Fruit fly (Drosophila melanogaster) whole organism, larva: ENCODE measurements around the gene LysP.
"Not testable (repeated sequence)": the region's sequence is repeated elsewhere in the genome, so short reads cannot be mapped to it uniquely, and the experiment has no call there.

ENCODE experiments used
- noc ChIP-seq: fragments of 200-800 bp; sonication (Bioruptor generic); optimal IDR thresholded peaks from 3 replicates; lab custom pipeline; 2019; ENCODE audit warnings: missing biosample characterization, mild to moderate bottlenecking, missing genetic modification characterization, moderate library complexity

The LysP gene

dm6 chr3L:1218596-1218995 lies at the start of gene LysP:
Gene LysP, minus strand, starts transcription at chr3L:1218696.
- TF ChIP-seq noc (tag; lab: Kevin White, UChicago): no peak

- no peak for TF ChIP-seq noc (tag; lab: Kevin White, UChicago)
These were observed 47.0 kb upstream of the LysP start for dm6 chr3L:1265423-1266002.

dm6 chr3L:1264998-1265397 lies 46.5 kb upstream of the LysP start:
- no peak for TF ChIP-seq noc (tag; lab: Kevin White, UChicago)

dm6 chr3L:1258547-1258946 lies 40.1 kb upstream of the LysP start:
- TF ChIP-seq noc (tag; lab: Kevin White, UChicago): no peak

- TF ChIP-seq noc (tag; lab: Kevin White, UChicago): no peak
These were observed 37.7 kb upstream of the LysP start, which contains the start of gene tfc for dm6 chr3L:1256061-1256780. Gene tfc, plus strand, starts transcription at chr3L:1256449.

dm6 chr3L:1251712-1252111 lies 33.2 kb upstream of the LysP start, which contains the start of the genes CG9130 and CG9133:
Gene CG9130, plus strand, starts transcription at chr3L:1252012.
Gene CG9133, plus strand, starts transcription at chr3L:1252012.
- TF ChIP-seq noc (tag; lab: Kevin White, UChicago): no peak

- no peak for TF ChIP-seq noc (tag; lab: Kevin White, UChicago)
These were observed 31.9 kb upstream of the LysP start, which contains the start of gene Bfc for dm6 chr3L:1250396-1250795. Gene Bfc, plus strand, starts transcription at chr3L:1250696.

- no peak for TF ChIP-seq noc (tag; lab: Kevin White, UChicago)
These were observed 29.3 kb upstream of the LysP start, which contains the start of the genes Psf1 and Sac1 for dm6 chr3L:1247627-1248295. Gene Psf1, minus strand, starts transcription at chr3L:1247677. Gene Sac1, plus strand, starts transcription at chr3L:1247817.

dm6 chr3L:1246823-1247222 lies 28.3 kb upstream of the LysP start, which contains the start of gene CG32318:
Gene CG32318, minus strand, starts transcription at chr3L:1246923.
- not testable (repeated sequence) for TF ChIP-seq noc (tag; lab: Kevin White, UChicago)

- TF ChIP-seq noc (tag; lab: Kevin White, UChicago): not testable (repeated sequence)
These were observed 27.3 kb upstream of the LysP start, which contains the start of gene Klp61F for dm6 chr3L:1245810-1246209. Gene Klp61F, minus strand, starts transcription at chr3L:1245910.

- no peak for TF ChIP-seq noc (tag; lab: Kevin White, UChicago)
These were observed 19.7 kb upstream of the LysP start, which contains the start of gene CG9192 for dm6 chr3L:1238219-1238618. Gene CG9192, minus strand, starts transcription at chr3L:1238319.

dm6 chr3L:1235426-1235825 lies 16.9 kb upstream of the LysP start, which contains the start of gene galene:
Gene galene, plus strand, starts transcription at chr3L:1235726.
- no peak for TF ChIP-seq noc (tag; lab: Kevin White, UChicago)

- no peak for TF ChIP-seq noc (tag; lab: Kevin White, UChicago)
These were observed 15.3 kb upstream of the LysP start, which contains the start of gene CG33966 for dm6 chr3L:1233830-1234229. Gene CG33966, plus strand, starts transcription at chr3L:1234130.

dm6 chr3L:1232582-1232981 lies 14.1 kb upstream of the LysP start, which contains the start of gene CG33965:
Gene CG33965, plus strand, starts transcription at chr3L:1232882.
- TF ChIP-seq noc (tag; lab: Kevin White, UChicago): no peak

- no peak for TF ChIP-seq noc (tag; lab: Kevin White, UChicago)
These were observed 8.9 kb upstream of the LysP start, which contains the start of gene LysS for dm6 chr3L:1227303-1227797. Gene LysS, plus strand, starts transcription at chr3L:1227747.
